Worm (Caenorhabditis elegans): Measurements from ENCODE around the gene pgp-6.

Gene pgp-6

ce11 chrX:10888201-10888600, 11.0 kb upstream of the pgp-6 start, which contains the start of gene F47B10.6:
TSS of gene F47B10.6 (plus strand) at chrX:10888501.
- TF ChIP-seq lsy-12 (tag; optimal IDR thresholded peaks at IDR 0.05) = no peak

ce11 chrX:10885872-10886271, 8.6 kb upstream of the pgp-6 start, which contains the start of gene T21E8.5:
TSS of gene T21E8.5 (plus strand) at chrX:10886172.
- TF ChIP-seq nhr-237 (tag; optimal IDR thresholded peaks at IDR 0.05) (no peak), ceh-16 (tag; optimal IDR thresholded peaks at IDR 0.05) (no peak), lsy-12 (tag; optimal IDR thresholded peaks at IDR 0.05) (no peak), mdl-1 (tag; optimal IDR thresholded peaks at IDR 0.05) (no peak), egl-27 (tag; optimal IDR thresholded peaks at IDR 0.05) (no peak), eor-1 (tag; optimal IDR thresholded peaks at IDR 0.05) (no peak), mml-1 (tag; optimal IDR thresholded peaks at IDR 0.05) (no peak), snpc-4 (tag; optimal IDR thresholded peaks at IDR 0.05) (no peak), nhr-11 (tag; optimal IDR thresholded peaks at IDR 0.05) (no peak), ztf-4 (tag; optimal IDR thresholded peaks at IDR 0.05) (no peak), aly-2 (tag; optimal IDR thresholded peaks at IDR 0.05) (no peak), fkh-10 (GFP tag; optimal IDR thresholded peaks at IDR 0.05) (no peak), egl-5 (tag; optimal IDR thresholded peaks at IDR 0.05) (no peak), elt-1 (tag; optimal IDR thresholded peaks at IDR 0.05) (no peak), tbx-2 (tag; optimal IDR thresholded peaks at IDR 0.05) (no peak), zag-1 (tag; optimal IDR thresholded peaks at IDR 0.05) (no peak), lin-15B (tag; optimal IDR thresholded peaks at IDR 0.05) (no peak), unc-62 (GFP tag; optimal IDR thresholded peaks at IDR 0.05) (no peak)

- TF ChIP-seq tbx-2 (tag; optimal IDR thresholded peaks at IDR 0.05) (no peak), ztf-11 (tag; optimal IDR thresholded peaks at IDR 0.05) (no peak), ceh-28 (tag; optimal IDR thresholded peaks at IDR 0.05) (no peak), mdl-1 (tag; optimal IDR thresholded peaks at IDR 0.05) (no peak), nhr-237 (tag; optimal IDR thresholded peaks at IDR 0.05) (no peak), R02D3.7 (tag; optimal IDR thresholded peaks at IDR 0.05) (no peak), nhr-25 (tag; optimal IDR thresholded peaks at IDR 0.05) (no peak), nhr-67 (tag; optimal IDR thresholded peaks at IDR 0.05) (no peak), sea-2 (GFP tag; optimal IDR thresholded peaks at IDR 0.05) (no peak), ZK546.5 (tag; optimal IDR thresholded peaks at IDR 0.05) (no peak), lin-15B (tag; optimal IDR thresholded peaks at IDR 0.05) (no peak), lin-39 (tag; optimal IDR thresholded peaks at IDR 0.05) (no peak), skn-1 (tag; optimal IDR thresholded peaks at IDR 0.05) (no peak), snpc-4 (tag; optimal IDR thresholded peaks at IDR 0.05) (no peak), ceh-16 (tag; optimal IDR thresholded peaks at IDR 0.05) (no peak), nhr-43 (tag; optimal IDR thresholded peaks at IDR 0.05; ENCODE audit: poor library complexity, severe bottlenecking) (no peak), egl-27 (tag; optimal IDR thresholded peaks at IDR 0.05) (no peak)
These were observed 6.0 kb upstream of the pgp-6 start, which contains the start of gene T21E8.7 for ce11 chrX:10883203-10883602. TSS of gene T21E8.7 (plus strand) at chrX:10883503.

ce11 chrX:10881984-10882383, 4.8 kb upstream of the pgp-6 start, which contains the start of gene T21E8.6:
TSS of gene T21E8.6 (plus strand) at chrX:10882284.
- TF ChIP-seq eor-1 (tag; optimal IDR thresholded peaks at IDR 0.05) = no peak
- TF ChIP-seq nhr-12 (tag; optimal IDR thresholded peaks at IDR 0.05) = no peak
- TF ChIP-seq egl-27 (tag; optimal IDR thresholded peaks at IDR 0.05) = no peak

ce11 chrX:10880509-10880908, 3.3 kb upstream of the pgp-6 start, which contains the start of gene T21E8.4:
TSS of gene T21E8.4 (plus strand) at chrX:10880809.
- TF ChIP-seq R02D3.7 (tag; optimal IDR thresholded peaks at IDR 0.05) (no peak), hmg-11 (tag; optimal IDR thresholded peaks at IDR 0.05) (no peak), ama-1 (optimal IDR thresholded peaks at IDR 0.05) (no peak)

- TF ChIP-seq unc-39 (tag; optimal IDR thresholded peaks at IDR 0.05) = no peak
These were observed 7.1 kb downstream of the pgp-6 start, which contains the start of gene pgp-7 for ce11 chrX:10870137-10870536. TSS of gene pgp-7 (minus strand) at chrX:10870237.

- TF ChIP-seq nhr-77 (tag; optimal IDR thresholded peaks at IDR 0.05) (no peak), unc-39 (tag; optimal IDR thresholded peaks at IDR 0.05) (no peak), eor-1 (tag; optimal IDR thresholded peaks at IDR 0.05) (no peak), elt-1 (tag; optimal IDR thresholded peaks at IDR 0.05) (no peak), sea-2 (GFP tag; optimal IDR thresholded peaks at IDR 0.05) (no peak), zag-1 (tag; optimal IDR thresholded peaks at IDR 0.05) (no peak), nhr-25 (tag; optimal IDR thresholded peaks at IDR 0.05) (no peak), ceh-28 (tag; optimal IDR thresholded peaks at IDR 0.05) (no peak), ceh-16 (tag; optimal IDR thresholded peaks at IDR 0.05) (no peak), egl-5 (tag; optimal IDR thresholded peaks at IDR 0.05) (no peak), fkh-10 (GFP tag; optimal IDR thresholded peaks at IDR 0.05) (no peak), nhr-11 (tag; optimal IDR thresholded peaks at IDR 0.05) (no peak), elt-2 (tag; optimal IDR thresholded peaks at IDR 0.05) (no peak), skn-1 (tag; optimal IDR thresholded peaks at IDR 0.05) (no peak), lin-39 (tag; optimal IDR thresholded peaks at IDR 0.05) (no peak), pha-4 (tag; optimal IDR thresholded peaks at IDR 0.05) (no peak), mml-1 (tag; optimal IDR thresholded peaks at IDR 0.05) (no peak)
These were observed 12.9 kb downstream of the pgp-6 start, which contains the start of gene pgp-8 for ce11 chrX:10864322-10864721. TSS of gene pgp-8 (minus strand) at chrX:10864422.
